Fruit fly (Drosophila melanogaster) whole organism, prepupa: ENCODE data around the gene CG31380.

Experiments
- Blimp-1 ChIP-seq: fragments of 200-800 bp; sonication (Bioruptor generic); optimal IDR thresholded peaks from 3 replicates; lab custom pipeline; 2017; ENCODE audit warnings: missing biosample characterization, missing genetic modification characterization, mild to moderate bottlenecking, moderate library complexity, missing genetic modification reagents
- CG16779 ChIP-seq: fragments of 200-800 bp; sonication (Bioruptor generic); optimal IDR thresholded peaks from 3 replicates; lab custom pipeline; 2017; ENCODE audit warnings: missing biosample characterization, mild to moderate bottlenecking, missing genetic modification characterization
- CG4318 ChIP-seq: fragments of 200-800 bp; sonication (Bioruptor generic); optimal IDR thresholded peaks from 3 replicates; lab custom pipeline; 2017; ENCODE audit warnings: missing biosample characterization, mild to moderate bottlenecking, missing genetic modification characterization
- CG6276 ChIP-seq: fragments of 200-800 bp; sonication (Bioruptor generic); optimal IDR thresholded peaks from 2 replicates; lab custom pipeline; 2017; ENCODE audit warnings: missing biosample characterization, mild to moderate bottlenecking, missing genetic modification characterization
- Eip75B ChIP-seq: fragments of 200-800 bp; sonication (Bioruptor generic); optimal IDR thresholded peaks from 3 replicates; lab custom pipeline; 2016; ENCODE audit warnings: missing biosample characterization, missing genetic modification characterization
- OdsH ChIP-seq: fragments of 200-800 bp; sonication (Bioruptor generic); optimal IDR thresholded peaks from 3 replicates; lab custom pipeline; 2016; ENCODE audit warnings: missing biosample characterization, missing genetic modification characterization
- Smox ChIP-seq: fragments of 200-800 bp; sonication (Bioruptor generic); optimal IDR thresholded peaks from 3 replicates; lab custom pipeline; 2016; ENCODE audit warnings: missing biosample characterization, missing genetic modification characterization
- Sox14 ChIP-seq: fragments of 200-800 bp; sonication (Bioruptor generic); optimal IDR thresholded peaks from 3 replicates; lab custom pipeline; 2016; ENCODE audit warnings: missing biosample characterization, missing genetic modification characterization
- fd59A ChIP-seq: fragments of 200-800 bp; sonication (Bioruptor generic); optimal IDR thresholded peaks from 2 replicates; lab custom pipeline; 2017; ENCODE audit warnings: missing biosample characterization, mild to moderate bottlenecking, missing genetic modification characterization, missing genetic modification reagents

DNA sequence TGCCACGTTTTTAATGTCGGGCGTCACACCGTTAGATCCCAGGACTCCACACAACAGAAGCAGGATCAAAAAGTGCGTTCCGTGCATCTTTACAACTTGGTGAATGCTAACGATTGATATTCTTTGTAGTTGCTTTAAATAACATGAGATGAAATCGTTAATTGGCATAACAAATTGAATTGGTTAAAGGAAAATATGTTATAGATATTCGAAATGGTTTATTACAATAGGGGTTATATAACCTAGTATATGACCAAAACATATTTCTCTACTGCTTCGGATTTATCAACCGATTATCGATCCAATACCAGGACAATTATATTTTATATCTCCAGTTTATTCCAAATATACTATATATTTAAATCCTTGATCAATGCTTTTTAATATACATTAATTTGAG, 40.3 kb upstream of the CG31380 start, which contains the start of gene Mst57Dc:
- TF ChIP-seq Smox (GFP tag; lab: Kevin White, UChicago) (no peak), Sox14 (no peak), OdsH (GFP tag; lab: Kevin White, UChicago) (no peak), Blimp-1 (no peak), fd59A (GFP tag; lab: Kevin White, UChicago) (no peak), CG4318 (GFP tag; lab: Kevin White, UChicago) (no peak), CG16779 (tag; lab: Kevin White, UChicago) (no peak), CG6276 (GFP tag; lab: Kevin White, UChicago) (no peak), Eip75B (GFP tag; lab: Kevin White, UChicago) (no peak)
